Worm (Caenorhabditis elegans) whole organism, L4/young adult: ENCODE data around the gene chil-18.

Experiments used
- W03F9.2 ChIP-seq: fragments of 150-350 bp; optimal IDR thresholded peaks from 2 replicates; lab custom pipeline; 2014; ENCODE audit warnings: missing biosample characterization, missing genetic modification characterization
- him-1 ChIP-seq: sonication (generic microtip); optimal IDR thresholded peaks from 2 replicates; lab custom pipeline; 2016; ENCODE audit warnings: missing genotype, missing genetic modification reagents, missing genetic modification characterization, missing compliant biosample characterization

DNA sequence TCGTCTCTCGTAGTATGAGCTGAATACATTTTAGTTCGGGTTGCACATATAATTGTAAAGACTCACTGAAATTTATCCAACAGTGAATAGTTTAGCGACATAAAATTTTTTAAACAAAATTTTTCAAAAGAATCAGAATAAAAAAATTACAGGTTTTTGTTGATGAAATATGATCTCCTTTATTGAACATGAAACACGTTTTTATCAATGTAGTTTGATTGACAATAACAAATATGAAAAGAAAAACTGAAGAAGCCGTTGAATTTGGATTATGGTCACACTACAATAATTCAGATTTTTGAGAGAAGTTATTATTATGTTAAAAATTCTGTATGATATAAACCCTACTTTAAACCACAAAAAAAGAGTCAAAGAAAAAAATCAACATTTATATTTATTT, 8.0 kb upstream of the chil-18 start, which contains the start of gene chil-17:
- TF ChIP-seq him-1 (tag; lab: Kevin White, UChicago) (no peak), W03F9.2 (no peak)
